Worm (Caenorhabditis elegans): ENCODE results near the gene elo-2.

elo-2 gene

DNA sequence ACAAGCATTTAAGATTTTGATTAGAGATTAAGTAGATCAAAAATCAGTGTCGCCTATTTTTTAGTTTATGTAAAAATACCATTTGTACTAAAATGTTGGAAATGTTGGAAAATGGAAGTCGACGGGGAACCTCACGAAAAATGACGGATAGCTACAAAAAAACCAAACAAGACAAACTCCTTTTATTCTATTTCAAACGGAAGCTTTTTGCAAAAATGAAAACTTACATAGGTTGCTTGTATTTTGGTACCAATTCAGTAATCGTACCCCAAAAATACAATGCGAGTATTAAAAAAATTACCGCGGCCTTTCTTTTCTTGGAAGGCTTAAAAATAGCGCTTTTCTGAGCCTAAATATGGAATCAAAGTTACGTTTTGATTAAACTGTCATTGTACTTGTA is 13.2 kb downstream of the elo-2 start:
- TF ChIP-seq saeg-2 (GFP tag; IDR thresholded peaks at IDR 0.05) (no peak), unc-62 (GFP tag; optimal IDR thresholded peaks at IDR 0.05 in 1 of 2) (peak in 1 of 2 experiments; percentile 94), unc-62 (tag; optimal IDR thresholded peaks at IDR 0.05) (no peak)

DNA sequence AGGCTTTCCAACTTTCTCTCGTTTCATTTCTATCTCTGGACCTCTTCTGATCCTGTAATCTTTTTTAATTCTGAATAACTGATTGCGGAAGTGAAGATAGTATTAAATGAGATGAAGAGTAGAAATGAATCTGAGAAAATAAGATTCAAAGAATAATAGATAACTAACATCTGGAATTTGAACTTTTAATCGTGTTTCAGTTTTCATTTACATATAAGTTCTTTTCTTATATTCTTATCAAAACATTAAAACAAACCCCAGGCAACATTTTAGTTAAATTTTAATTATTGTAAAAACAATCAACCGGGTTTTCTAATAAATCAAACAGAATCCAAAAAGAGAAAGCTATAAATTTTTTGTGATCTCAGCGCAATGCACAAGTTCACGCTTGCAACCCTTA is 14.0 kb downstream of the elo-2 start:
- TF ChIP-seq dve-1 (tag; optimal IDR thresholded peaks at IDR 0.05; ENCODE audit: insufficient read depth) (no peak), aly-2 (tag; optimal IDR thresholded peaks at IDR 0.05) (no peak), aha-1 (tag) (peak; percentile 92), zfp-3 (GFP tag; conservative IDR thresholded peaks at IDR 0.05) (no peak), nhr-102 (tag; optimal IDR thresholded peaks at IDR 0.05) (no peak)

DNA sequence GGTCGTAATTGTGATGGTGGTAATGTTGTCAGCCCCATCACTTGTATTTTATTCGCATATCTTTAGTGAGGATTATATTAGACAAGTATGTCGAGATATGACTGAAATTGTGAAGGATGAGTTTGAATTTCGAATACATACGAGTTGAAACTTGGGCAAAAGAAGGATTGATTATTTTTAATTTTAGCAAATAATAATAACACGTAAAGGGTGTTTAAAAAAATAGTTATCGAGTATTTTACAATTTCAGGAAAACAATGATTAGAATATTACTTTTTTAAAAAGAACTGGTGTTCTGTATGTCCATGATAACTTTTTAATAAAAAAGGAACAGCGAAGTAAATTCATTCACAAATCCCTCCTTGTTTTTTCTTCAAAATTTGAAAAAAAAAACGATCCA is 16.8 kb downstream of the elo-2 start, which contains the start of gene F11E6.8:
TSS of gene F11E6.8 (minus strand) at position 101 of the 400 bp plus-strand sequence.
- TF ChIP-seq zip-2 (tag; optimal IDR thresholded peaks at IDR 0.05) (no peak), nhr-48 (tag; optimal IDR thresholded peaks at IDR 0.05) (no peak), nhr-237 (tag; optimal IDR thresholded peaks at IDR 0.05) (no peak), unc-130 (GFP tag; optimal IDR thresholded peaks at IDR 0.05) (no peak), daf-8 (GFP tag; IDR thresholded peaks at IDR 0.05) (no peak), vab-7 (GFP tag; IDR thresholded peaks at IDR 0.05) (no peak), set-16 (GFP tag; IDR thresholded peaks at IDR 0.05) (no peak), R02D3.7 (tag; optimal IDR thresholded peaks at IDR 0.05) (no peak), hif-1 (tag; optimal IDR thresholded peaks at IDR 0.05) (no peak), cey-2 (tag; optimal IDR thresholded peaks at IDR 0.05; ENCODE audit: borderline replicate concordance, insufficient read depth) (no peak), dmd-9 (GFP tag; IDR thresholded peaks at IDR 0.05) (no peak), ceh-28 (tag; optimal IDR thresholded peaks at IDR 0.05) (no peak), nhr-111 (GFP tag; optimal IDR thresholded peaks at IDR 0.05) (no peak), egl-27 (tag; optimal IDR thresholded peaks at IDR 0.05) (no peak), dmd-6 (GFP tag; IDR thresholded peaks at IDR 0.05) (no peak), F49E8.2 (tag; optimal IDR thresholded peaks at IDR 0.05; ENCODE audit: borderline replicate concordance) (no peak), mdl-1 (tag; optimal IDR thresholded peaks at IDR 0.05) (no peak), lir-3 (tag; optimal IDR thresholded peaks at IDR 0.05) (no peak), aly-2 (tag; optimal IDR thresholded peaks at IDR 0.05) (no peak), F26F4.8 (GFP tag; conservative IDR thresholded peaks at IDR 0.05) (no peak)

DNA sequence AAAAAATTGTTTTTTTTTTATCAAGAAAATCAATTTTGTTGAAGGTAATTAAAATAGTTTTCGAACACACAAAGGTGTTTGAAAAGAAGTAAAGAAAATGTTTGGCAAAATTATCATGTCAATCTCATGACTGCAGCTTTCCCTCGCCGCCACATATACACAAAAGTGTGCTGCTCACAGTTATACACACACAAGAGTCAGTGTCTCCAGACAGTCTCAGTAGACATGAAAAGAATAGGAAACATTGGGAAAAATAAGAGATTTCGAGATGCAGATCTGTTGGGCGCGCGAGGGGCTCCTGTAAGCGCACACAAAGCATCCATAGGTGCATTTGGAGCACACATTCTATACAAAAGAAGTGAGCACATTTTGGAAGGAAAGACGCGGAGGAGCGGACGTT is 18.9 kb downstream of the elo-2 start:
- TF ChIP-seq unc-62 (GFP tag; optimal IDR thresholded peaks at IDR 0.05 in 1 of 2) (no peak), unc-62 (tag; optimal IDR thresholded peaks at IDR 0.05) (no peak), dve-1 (tag; optimal IDR thresholded peaks at IDR 0.05; ENCODE audit: insufficient read depth) (peak; percentile 64)

DNA sequence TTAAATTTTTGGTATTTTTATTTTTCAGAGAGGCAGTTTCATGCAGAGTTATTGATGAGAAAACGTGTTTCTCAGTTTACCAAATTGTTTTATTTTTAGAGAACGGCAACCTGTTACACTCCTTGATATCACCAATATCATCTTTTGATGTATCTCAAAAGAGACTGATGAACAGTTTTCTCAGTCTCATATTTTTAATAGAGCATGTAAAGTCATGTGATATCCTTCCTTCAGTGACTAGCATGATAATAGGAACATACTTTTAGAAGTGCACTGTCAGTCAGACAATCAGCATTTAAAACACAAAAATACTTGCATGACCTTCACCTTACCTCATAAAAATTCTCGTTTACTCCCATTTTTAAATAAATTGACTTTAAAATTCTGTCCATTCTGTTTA is 24.7 kb downstream of the elo-2 start, which contains the start of gene F11E6.11:
TSS of gene F11E6.11 (plus strand) at position 325 of the 400 bp plus-strand sequence.
- TF ChIP-seq mdl-1 (tag; optimal IDR thresholded peaks at IDR 0.05) (peak in 1 of 2 experiments; percentile 20), dve-1 (tag; optimal IDR thresholded peaks at IDR 0.05; ENCODE audit: insufficient read depth) (peak; percentile 40), hlh-30 (tag; optimal IDR thresholded peaks at IDR 0.05; ENCODE audit: insufficient read depth) (peak; percentile 77), lin-39 (tag; optimal IDR thresholded peaks at IDR 0.05) (no peak), hlh-11 (tag; optimal IDR thresholded peaks at IDR 0.05) (peak; percentile 4), nhr-28 (tag; optimal IDR thresholded peaks at IDR 0.05) (peak; percentile 23), nhr-102 (tag; optimal IDR thresholded peaks at IDR 0.05) (no peak)

DNA sequence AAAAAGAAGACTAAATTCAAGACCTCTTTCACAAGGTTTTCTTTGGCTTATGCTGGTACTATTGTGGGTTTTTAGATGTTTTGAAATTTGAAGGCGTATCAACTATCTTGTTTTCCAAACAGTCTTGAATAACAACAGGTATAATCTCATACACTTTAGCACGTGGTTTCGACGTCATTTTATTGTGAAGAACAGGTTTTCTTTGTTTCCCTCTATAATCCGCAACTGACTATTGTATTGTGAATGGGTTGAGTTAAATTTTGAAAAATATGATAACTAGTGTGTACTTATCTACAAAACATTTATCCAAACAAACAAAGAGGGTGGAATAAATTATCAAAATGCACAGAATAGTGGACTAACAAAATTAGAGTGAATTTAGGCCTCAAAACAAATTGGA is 25.9 kb downstream of the elo-2 start:
- peak in 1 of 2 experiments; percentile 52 for TF ChIP-seq mdl-1 (tag; optimal IDR thresholded peaks at IDR 0.05)
- TF ChIP-seq Y5F2A.4 (GFP tag; optimal IDR thresholded peaks at IDR 0.05) = no peak
- peak; percentile 51 for TF ChIP-seq dve-1 (tag; optimal IDR thresholded peaks at IDR 0.05; ENCODE audit: insufficient read depth)
- TF ChIP-seq daf-16 (GFP tag; optimal IDR thresholded peaks at IDR 0.05) = no peak
- peak; percentile 46 for TF ChIP-seq daf-16 (tag; optimal IDR thresholded peaks at IDR 0.05)
- TF ChIP-seq php-3 (GFP tag; IDR thresholded peaks at IDR 0.05) = no peak
- TF ChIP-seq zip-2 (tag; optimal IDR thresholded peaks at IDR 0.05) = no peak
- peak; percentile 60 for TF ChIP-seq hlh-30 (tag; optimal IDR thresholded peaks at IDR 0.05; ENCODE audit: insufficient read depth)
- no peak for TF ChIP-seq saeg-2 (GFP tag; IDR thresholded peaks at IDR 0.05)
